Fruit fly (Drosophila melanogaster) whole organism, embryonic: ENCODE measurements around the gene fend.

Experiments used
- BEAF-32 ChIP-seq: fragments of 200-800 bp; sonication (Bioruptor generic); optimal IDR thresholded peaks from 3 replicates; lab custom pipeline; 2017; ENCODE audit warnings: missing biosample characterization, missing genetic modification characterization, mild to moderate bottlenecking, moderate library complexity, missing genetic modification reagents
- CG10267 ChIP-seq: fragments of 200-800 bp; sonication (Bioruptor generic); optimal IDR thresholded peaks from 2 replicates; lab custom pipeline; 2018; ENCODE audit warnings: missing biosample characterization, mild to moderate bottlenecking, missing genetic modification characterization, moderate library complexity
- CG12104 ChIP-seq: fragments of 200-800 bp; sonication (Bioruptor generic); optimal IDR thresholded peaks from 3 replicates; lab custom pipeline; 2016; ENCODE audit warnings: missing biosample characterization, missing genetic modification characterization
- CG12391 ChIP-seq: fragments of 200-800 bp; sonication (Bioruptor generic); optimal IDR thresholded peaks from 3 replicates; lab custom pipeline; 2018; ENCODE audit warnings: missing biosample characterization, mild to moderate bottlenecking, missing genetic modification characterization, moderate library complexity
- CG12659 ChIP-seq: fragments of 200-800 bp; sonication (Bioruptor generic); optimal IDR thresholded peaks from 3 replicates; lab custom pipeline; 2017; ENCODE audit warnings: mild to moderate bottlenecking, missing biosample characterization, missing genetic modification reagents, missing genetic modification characterization
- CG14710 ChIP-seq: fragments of 200-800 bp; sonication (Bioruptor generic); optimal IDR thresholded peaks from 3 replicates; lab custom pipeline; 2019; ENCODE audit warnings: missing biosample characterization, mild to moderate bottlenecking, missing genetic modification characterization, moderate library complexity
- CG15514 ChIP-seq: fragments of 200-800 bp; sonication (Bioruptor generic); optimal IDR thresholded peaks from 3 replicates; lab custom pipeline; 2017; ENCODE audit warnings: missing biosample characterization, missing genetic modification characterization, mild to moderate bottlenecking, moderate library complexity, missing genetic modification reagents
- CG15601 ChIP-seq: fragments of 200-800 bp; sonication (Bioruptor generic); optimal IDR thresholded peaks from 3 replicates; lab custom pipeline; 2019; ENCODE audit warnings: missing biosample characterization, mild to moderate bottlenecking, missing genetic modification characterization, moderate library complexity
- CG16815 ChIP-seq: fragments of 200-800 bp; sonication (Bioruptor generic); optimal IDR thresholded peaks from 3 replicates; lab custom pipeline; 2017; ENCODE audit warnings: missing biosample characterization, mild to moderate bottlenecking, missing genetic modification characterization
- CG2116 ChIP-seq: fragments of 200-800 bp; sonication (Bioruptor generic); optimal IDR thresholded peaks from 3 replicates; lab custom pipeline; 2018; ENCODE audit warnings: missing biosample characterization, mild to moderate bottlenecking, missing genetic modification characterization
- CG2712 ChIP-seq: fragments of 200-800 bp; optimal IDR thresholded peaks from 3 replicates; lab custom pipeline; 2019; ENCODE audit warnings: missing biosample characterization, mild to moderate bottlenecking, missing genetic modification characterization, moderate library complexity
- CG30020 ChIP-seq: fragments of 200-800 bp; optimal IDR thresholded peaks from 2 replicates; lab custom pipeline; 2019; ENCODE audit warnings: missing biosample characterization, mild to moderate bottlenecking, missing genetic modification characterization, moderate library complexity
- CG3065 ChIP-seq: fragments of 200-800 bp; sonication (Bioruptor generic); optimal IDR thresholded peaks from 2 replicates; lab custom pipeline; 2016; ENCODE audit warnings: missing biosample characterization, missing genetic modification characterization
- CG32532 ChIP-seq: fragments of 200-800 bp; sonication (Bioruptor generic); IDR thresholded peaks from 2 replicates; pipeline ENCODE4 v1.3.6; 2022; ENCODE audit warnings: missing biosample characterization, missing genetic modification characterization
- CG4617 ChIP-seq: fragments of 200-800 bp; sonication (Bioruptor generic); optimal IDR thresholded peaks from 3 replicates; lab custom pipeline; 2016; ENCODE audit warnings: missing biosample characterization, missing genetic modification characterization, borderline replicate concordance
- CG8924 ChIP-seq: fragments of 200-800 bp; optimal IDR thresholded peaks from 3 replicates; lab custom pipeline; 2019; ENCODE audit warnings: missing biosample characterization, mild to moderate bottlenecking, missing genetic modification characterization, moderate library complexity
- CG9727 ChIP-seq: fragments of 200-800 bp; sonication (Bioruptor generic); optimal IDR thresholded peaks from 3 replicates; lab custom pipeline; 2017; ENCODE audit warnings: missing biosample characterization, mild to moderate bottlenecking, missing genetic modification characterization
- CG9797 ChIP-seq: fragments of 200-800 bp; sonication (Bioruptor generic); optimal IDR thresholded peaks from 3 replicates; lab custom pipeline; 2018; ENCODE audit warnings: missing biosample characterization, mild to moderate bottlenecking, missing genetic modification characterization
- CHES-1-like ChIP-seq: fragments of 200-800 bp; sonication (Bioruptor generic); optimal IDR thresholded peaks from 2 replicates; lab custom pipeline; 2016; ENCODE audit warnings: missing biosample characterization, missing genetic modification characterization
- CTCF ChIP-seq: fragments of 200-800 bp; sonication (Bioruptor generic); optimal IDR thresholded peaks from 2 replicates; lab custom pipeline; 2017; ENCODE audit warnings: missing biosample characterization, mild to moderate bottlenecking, missing genetic modification characterization, moderate library complexity
- Doc3 ChIP-seq: fragments of 200-800 bp; sonication (Bioruptor generic); IDR thresholded peaks from 3 replicates; pipeline ENCODE4 v1.3.6; 2022; ENCODE audit warnings: missing biosample characterization, missing genetic modification characterization; ENCODE audit not compliant: partially characterized antibody
- Dp ChIP-seq: fragments of 200-800 bp; sonication (Bioruptor generic); optimal IDR thresholded peaks from 2 replicates; lab custom pipeline; 2018; ENCODE audit warnings: missing biosample characterization, mild to moderate bottlenecking, missing genetic modification characterization, moderate library complexity
- E2f2 ChIP-seq: fragments of 200-800 bp; sonication (Bioruptor generic); IDR thresholded peaks from 2 replicates; pipeline ENCODE4 v1.3.6; 2022; ENCODE audit warnings: missing biosample characterization, missing genetic modification characterization
- Elba2 ChIP-seq: fragments of 200-800 bp; sonication (Bioruptor generic); optimal IDR thresholded peaks from 3 replicates; lab custom pipeline; 2016; ENCODE audit warnings: missing biosample characterization, missing genetic modification characterization
- Ets97D ChIP-seq: fragments of 200-800 bp; sonication (Bioruptor generic); optimal IDR thresholded peaks from 3 replicates; lab custom pipeline; 2016; ENCODE audit warnings: missing biosample characterization, missing genetic modification characterization
- Hey ChIP-seq: fragments of 200-800 bp; sonication (Bioruptor generic); optimal IDR thresholded peaks from 3 replicates; lab custom pipeline; 2018; ENCODE audit warnings: missing biosample characterization, mild to moderate bottlenecking, missing genetic modification characterization
- HmgZ ChIP-seq: fragments of 200-800 bp; sonication (Bioruptor generic); optimal IDR thresholded peaks from 2 replicates; lab custom pipeline; 2018; ENCODE audit warnings: missing biosample characterization, mild to moderate bottlenecking, missing genetic modification characterization
- MBD-R2 ChIP-seq: fragments of 200-800 bp; sonication (Bioruptor generic); IDR thresholded peaks from 2 replicates; pipeline ENCODE4 v1.3.6; 2022; ENCODE audit warnings: missing biosample characterization, missing genetic modification characterization
- MESR4 ChIP-seq: fragments of 200-800 bp; sonication (Bioruptor generic); optimal IDR thresholded peaks from 2 replicates; lab custom pipeline; 2018; ENCODE audit warnings: missing biosample characterization, mild to moderate bottlenecking, missing genetic modification characterization, moderate library complexity
- MTF-1 ChIP-seq: fragments of 200-800 bp; sonication (Bioruptor generic); optimal IDR thresholded peaks from 2 replicates; lab custom pipeline; 2018; ENCODE audit warnings: missing biosample characterization, mild to moderate bottlenecking, missing genetic modification characterization, borderline replicate concordance
- Med ChIP-seq: fragments of 200-800 bp; sonication (Bioruptor generic); peaks from one replicate; lab custom pipeline; 2016; ENCODE audit warnings: missing biosample characterization, missing genetic modification characterization, mild to moderate bottlenecking, inconsistent platforms, moderate library complexity
- Myb ChIP-seq: fragments of 200-800 bp; sonication (Bioruptor generic); optimal IDR thresholded peaks from 2 replicates; lab custom pipeline; 2016; ENCODE audit warnings: missing biosample characterization, missing genetic modification characterization
- Side ChIP-seq: fragments of 200-800 bp; sonication (Bioruptor generic); optimal IDR thresholded peaks from 2 replicates; lab custom pipeline; 2016; ENCODE audit warnings: missing biosample characterization, missing genetic modification characterization
- Sin3A ChIP-seq: fragments of >200 bp; optimal IDR thresholded peaks from 2 replicates; lab custom pipeline; 2018
- YL-1 ChIP-seq: fragments of 200-800 bp; sonication (Bioruptor generic); optimal IDR thresholded peaks from 3 replicates; lab custom pipeline; 2017; ENCODE audit warnings: missing biosample characterization, mild to moderate bottlenecking, missing genetic modification characterization
- bab2 ChIP-seq: fragments of 200-800 bp; sonication (Bioruptor generic); optimal IDR thresholded peaks from 2 replicates; lab custom pipeline; 2016; ENCODE audit warnings: missing biosample characterization, missing genetic modification characterization
- gro ChIP-seq: fragments of 200-800 bp; sonication (Bioruptor generic); optimal IDR thresholded peaks from 2 replicates; lab custom pipeline; 2016; ENCODE audit warnings: missing biosample characterization, missing genetic modification characterization
- ind ChIP-seq: fragments of 200-800 bp; sonication (Bioruptor generic); optimal IDR thresholded peaks from 3 replicates; lab custom pipeline; 2016; ENCODE audit warnings: missing biosample characterization, missing genetic modification characterization
- row ChIP-seq: fragments of 200-800 bp; sonication (Bioruptor generic); IDR thresholded peaks from 3 replicates; pipeline ENCODE4 v1.3.6; 2022; ENCODE audit warnings: missing biosample characterization, missing genetic modification characterization
- scrt ChIP-seq: fragments of 200-800 bp; sonication (Bioruptor generic); optimal IDR thresholded peaks from 2 replicates; lab custom pipeline; 2018; ENCODE audit warnings: missing biosample characterization, mild to moderate bottlenecking, missing genetic modification characterization, moderate library complexity
- sens ChIP-seq: fragments of 200-800 bp; sonication (Bioruptor generic); peaks from one replicate; lab custom pipeline; 2016; ENCODE audit warnings: missing biosample characterization, missing genetic modification characterization
- sima ChIP-seq: fragments of 200-800 bp; sonication (Bioruptor generic); optimal IDR thresholded peaks from 2 replicates; lab custom pipeline; 2016; ENCODE audit warnings: missing biosample characterization, missing genetic modification characterization
- slou ChIP-seq: fragments of 200-800 bp; sonication (Bioruptor generic); optimal IDR thresholded peaks from 3 replicates; lab custom pipeline; 2016; ENCODE audit warnings: missing biosample characterization, missing genetic modification characterization
- sr ChIP-seq: fragments of 200-800 bp; sonication (Bioruptor generic); IDR thresholded peaks from 3 replicates; pipeline ENCODE4 v1.3.6; 2022; ENCODE audit warnings: missing biosample characterization, missing genetic modification characterization
- stwl ChIP-seq: fragments of 200-800 bp; sonication (Bioruptor generic); optimal IDR thresholded peaks from 3 replicates; lab custom pipeline; 2018; ENCODE audit warnings: missing biosample characterization, mild to moderate bottlenecking, missing genetic modification characterization, moderate library complexity
- sug ChIP-seq: fragments of 200-800 bp; optimal IDR thresholded peaks from 2 replicates; lab custom pipeline; 2019; ENCODE audit warnings: missing biosample characterization, mild to moderate bottlenecking, missing genetic modification characterization, moderate library complexity
- trem ChIP-seq: fragments of 200-800 bp; optimal IDR thresholded peaks from 3 replicates; lab custom pipeline; 2019; ENCODE audit warnings: missing biosample characterization, mild to moderate bottlenecking, missing genetic modification characterization, moderate library complexity
- usp ChIP-seq: fragments of >200 bp; optimal IDR thresholded peaks from 2 replicates; lab custom pipeline; 2017; ENCODE audit warnings: missing biosample characterization, missing genetic modification characterization
- zf30C ChIP-seq: fragments of 200-800 bp; sonication (Bioruptor generic); optimal IDR thresholded peaks from 3 replicates; lab custom pipeline; 2018; ENCODE audit warnings: missing biosample characterization, mild to moderate bottlenecking, missing genetic modification characterization

Gene fend

dm6 chrX:9152127-9152598 is 17.3 kb upstream of the fend start (continued):
- TF ChIP-seq CHES-1-like (GFP tag; lab: Kevin White, UChicago) (peak; percentile 38), CG3065 (GFP tag; lab: Kevin White, UChicago) (peak; percentile 12), Elba2 (GFP tag; lab: Kevin White, UChicago) (peak; percentile 91)

- peak; percentile 16 for TF ChIP-seq Sin3A (lab: Kevin White, UChicago)
- TF ChIP-seq trem (tag; lab: Kevin White, UChicago): peak; percentile 99
- no peak for TF ChIP-seq Hey (tag; lab: Kevin White, UChicago)
- no peak for TF ChIP-seq CG12104
- TF ChIP-seq CG8924 (tag; lab: Kevin White, UChicago): peak; percentile 27
- TF ChIP-seq YL-1 (GFP tag; lab: Kevin White, UChicago): peak; percentile 72
- peak; percentile 23 for TF ChIP-seq Myb (GFP tag; lab: Kevin White, UChicago)
- TF ChIP-seq slou (GFP tag; lab: Kevin White, UChicago): no peak
- TF ChIP-seq sens (GFP tag; lab: Kevin White, UChicago): peak; percentile 90
- no peak for TF ChIP-seq usp (GFP tag; lab: Kevin White, UChicago)
- TF ChIP-seq zf30C (GFP tag; lab: Kevin White, UChicago): no peak
- peak; percentile 18 for TF ChIP-seq HmgZ (tag; lab: Kevin White, UChicago)
- TF ChIP-seq row (GFP tag; lab: Robert Waterston, UW): peak; percentile 25; the same call in 1 of the 3 replicates
- TF ChIP-seq CG30020 (tag; lab: Kevin White, UChicago): peak; percentile 35
- peak; percentile 21; the same call in 1 of the 2 replicates for TF ChIP-seq E2f2
- peak; percentile 22 for TF ChIP-seq CG2116 (GFP tag; lab: Kevin White, UChicago)
- TF ChIP-seq CHES-1-like (GFP tag; lab: Kevin White, UChicago): peak; percentile 50
- no peak for TF ChIP-seq CG32532
- no peak for TF ChIP-seq ind (GFP tag; lab: Kevin White, UChicago)
- peak; percentile 22 for TF ChIP-seq Dp (GFP tag; lab: Kevin White, UChicago)
- TF ChIP-seq CG10267 (tag; lab: Kevin White, UChicago): peak; percentile 84
- peak; percentile 54 for TF ChIP-seq Med (GFP tag; lab: Kevin White, UChicago)
- TF ChIP-seq CTCF (GFP tag; lab: Kevin White, UChicago): peak; percentile 17
- TF ChIP-seq stwl: peak; percentile 27
- TF ChIP-seq CG4617 (GFP tag; lab: Kevin White, UChicago): peak; percentile 22
- peak; percentile 36 for TF ChIP-seq Ets97D (GFP tag; lab: Kevin White, UChicago)
- TF ChIP-seq CG12391 (tag; lab: Kevin White, UChicago): peak; percentile 21
- TF ChIP-seq gro (GFP tag; lab: Kevin White, UChicago): no peak
- peak; percentile 72 for TF ChIP-seq MESR4 (GFP tag; lab: Kevin White, UChicago)
- no peak for TF ChIP-seq scrt (GFP tag; lab: Kevin White, UChicago)
- peak; percentile 12 for TF ChIP-seq CG15514 (GFP tag; lab: Kevin White, UChicago)
- peak; percentile 54 for TF ChIP-seq MBD-R2 (GFP tag; lab: Robert Waterston, UW)
- peak; percentile 7 for TF ChIP-seq sug (tag; lab: Kevin White, UChicago)
- no peak for TF ChIP-seq CG16815 (GFP tag; lab: Kevin White, UChicago)
- TF ChIP-seq CG14710: peak; percentile 59
- no peak for TF ChIP-seq sr
- TF ChIP-seq BEAF-32 (GFP tag; lab: Kevin White, UChicago): peak; percentile 42
- TF ChIP-seq CG12659 (GFP tag; lab: Kevin White, UChicago): peak; percentile 64
- peak; percentile 78 for TF ChIP-seq CG9797 (GFP tag; lab: Kevin White, UChicago)
- TF ChIP-seq MTF-1 (GFP tag; lab: Kevin White, UChicago): no peak
- TF ChIP-seq CG2712: peak; percentile 42
- no peak for TF ChIP-seq sima (GFP tag; lab: Kevin White, UChicago)
- no peak for TF ChIP-seq Doc3 (GFP tag; lab: Robert Waterston, UW)
- no peak for TF ChIP-seq Side (GFP tag; lab: Kevin White, UChicago)
- no peak for TF ChIP-seq CG9727 (GFP tag; lab: Kevin White, UChicago)
- no peak for TF ChIP-seq bab2 (GFP tag; lab: Kevin White, UChicago)
- peak; percentile 7 for TF ChIP-seq CG15601 (tag; lab: Kevin White, UChicago)
Observed at dm6 chrX:9148989-9149522, 14.2 kb upstream of the fend start, which contains the start of the genes fh and Bap111. fh (minus strand) TSS chrX:9149071. Bap111 (plus strand) TSS chrX:9149309.
